Worm (Caenorhabditis elegans) whole organism, L2 larva: Measurements from ENCODE around the gene Y39F10A.6.

Experiments
- C34F6.9 ChIP-seq: fragments of 150-350 bp; optimal IDR thresholded peaks from 2 replicates; lab custom pipeline; 2014; ENCODE audit warnings: missing biosample characterization, missing genetic modification characterization
- F13H6.1 ChIP-seq: sonication (generic microtip); optimal IDR thresholded peaks from 2 replicates; lab custom pipeline; 2016; ENCODE audit warnings: missing genetic modification characterization, missing compliant biosample characterization
- R02D3.7 ChIP-seq: fragments of 150-350 bp; optimal IDR thresholded peaks from 2 replicates; lab custom pipeline; 2014; ENCODE audit warnings: missing biosample characterization, missing genetic modification characterization
- Y55F3AM.14 ChIP-seq: fragments of 200-800 bp; sonication (Bioruptor generic); optimal IDR thresholded peaks from 2 replicates; lab custom pipeline; 2018; ENCODE audit warnings: mild to moderate bottlenecking, missing genetic modification characterization, missing compliant biosample characterization
- aly-2 ChIP-seq: fragments of 150-350 bp; optimal IDR thresholded peaks from 2 replicates; lab custom pipeline; 2014; ENCODE audit warnings: missing biosample characterization, missing genetic modification characterization
- blmp-1 ChIP-seq: sonication (generic microtip); optimal IDR thresholded peaks from 2 replicates; lab custom pipeline; 2017; ENCODE audit warnings: missing genetic modification characterization, mild to moderate bottlenecking, missing compliant biosample characterization, antibody characterized with exemption, moderate library complexity; ENCODE audit not compliant: insufficient read depth
- ceh-82 ChIP-seq: fragments of 150-350 bp; optimal IDR thresholded peaks from 2 replicates; lab custom pipeline; 2014; ENCODE audit warnings: missing biosample characterization, missing genetic modification characterization
- crh-2 ChIP-seq: sonication (generic microtip); optimal IDR thresholded peaks from 2 replicates; lab custom pipeline; 2017; ENCODE audit warnings: missing biosample characterization, missing genetic modification characterization
- egl-27 ChIP-seq: sonication (generic microtip); optimal IDR thresholded peaks from 3 replicates; lab custom pipeline; 2017; ENCODE audit warnings: missing biosample characterization, missing genetic modification reagents, missing genetic modification characterization
- elt-1 ChIP-seq: fragments of 150-350 bp; optimal IDR thresholded peaks from 2 replicates; lab custom pipeline; 2014; ENCODE audit warnings: missing biosample characterization, missing genetic modification characterization
- elt-3 ChIP-seq: sonication (generic microtip); optimal IDR thresholded peaks from 2 replicates; lab custom pipeline; 2017; ENCODE audit warnings: missing biosample characterization, missing genetic modification characterization
- gmeb-1 ChIP-seq: fragments of 150-350 bp; optimal IDR thresholded peaks from 2 replicates; lab custom pipeline; 2014; ENCODE audit warnings: missing biosample characterization, missing genetic modification characterization
- lin-11 ChIP-seq: fragments of 150-350 bp; sonication (generic microtip); optimal IDR thresholded peaks from 2 replicates; lab custom pipeline; 2014; ENCODE audit warnings: missing biosample characterization, missing genetic modification characterization, inconsistent platforms, mixed read lengths
- lin-13 ChIP-seq: fragments of 150-350 bp; optimal IDR thresholded peaks from 2 replicates; lab custom pipeline; 2014; ENCODE audit warnings: missing biosample characterization, missing genetic modification reagents, missing genetic modification characterization
- lsy-2 ChIP-seq, 2 experiments: fragments of 150-350 bp in 1 of 2; sonication (generic microtip) in 1 of 2; optimal IDR thresholded peaks; 2 replicates each; lab custom pipeline; 2014 to 2017; ENCODE audit warnings: missing biosample characterization in 2 of 2, missing genetic modification characterization in 2 of 2
- mab-5 ChIP-seq: fragments of 150-350 bp; optimal IDR thresholded peaks from 2 replicates; lab custom pipeline; 2014; ENCODE audit warnings: missing biosample characterization, missing genetic modification characterization
- mbf-1 ChIP-seq: sonication (generic microtip); optimal IDR thresholded peaks from 2 replicates; lab custom pipeline; 2017; ENCODE audit warnings: missing biosample characterization, missing genetic modification characterization
- mdl-1 ChIP-seq, 2 experiments: fragments of 150-350 bp in 1 of 2; sonication (generic microtip) in 1 of 2; optimal IDR thresholded peaks; 2 replicates each; lab custom pipeline; 2017; ENCODE audit warnings: missing biosample characterization in 2 of 2, missing genetic modification characterization in 2 of 2
- nhr-10 ChIP-seq: sonication (generic microtip); optimal IDR thresholded peaks from 2 replicates; lab custom pipeline; 2017; ENCODE audit warnings: missing biosample characterization, missing genetic modification characterization
- nhr-11 ChIP-seq: fragments of 150-350 bp; optimal IDR thresholded peaks from 2 replicates; lab custom pipeline; 2014; ENCODE audit warnings: missing biosample characterization, missing genetic modification characterization
- nhr-12 ChIP-seq: fragments of 150-350 bp; optimal IDR thresholded peaks from 2 replicates; lab custom pipeline; 2014; ENCODE audit warnings: missing biosample characterization, missing genetic modification characterization
- nhr-129 ChIP-seq: fragments of 150-350 bp; optimal IDR thresholded peaks from 2 replicates; lab custom pipeline; 2014; ENCODE audit warnings: missing biosample characterization, missing genetic modification characterization
- nhr-21 ChIP-seq: fragments of 150-350 bp; optimal IDR thresholded peaks from 2 replicates; lab custom pipeline; 2014; ENCODE audit warnings: missing biosample characterization, missing genetic modification characterization
- nhr-237 ChIP-seq: fragments of 150-350 bp; optimal IDR thresholded peaks from 2 replicates; lab custom pipeline; 2014; ENCODE audit warnings: missing biosample characterization, missing genetic modification characterization
- nhr-25 ChIP-seq: fragments of 150-350 bp; sonication (generic microtip); optimal IDR thresholded peaks from 3 replicates; lab custom pipeline; 2014; ENCODE audit warnings: missing biosample characterization, missing genetic modification characterization
- nhr-6 ChIP-seq: fragments of 150-350 bp; optimal IDR thresholded peaks from 2 replicates; lab custom pipeline; 2014; ENCODE audit warnings: missing biosample characterization, missing genetic modification characterization
- nhr-77 ChIP-seq: fragments of 150-350 bp; optimal IDR thresholded peaks from 2 replicates; lab custom pipeline; 2014; ENCODE audit warnings: missing biosample characterization, missing genetic modification characterization
- peb-1 ChIP-seq: fragments of 150-350 bp; optimal IDR thresholded peaks from 2 replicates; lab custom pipeline; 2014; ENCODE audit warnings: missing biosample characterization, missing genetic modification characterization
- skn-1 ChIP-seq: sonication (generic microtip); optimal IDR thresholded peaks from 2 replicates; lab custom pipeline; 2017; ENCODE audit warnings: missing biosample characterization, missing genetic modification characterization
- sma-3 ChIP-seq: sonication (generic microtip); optimal IDR thresholded peaks from 2 replicates; lab custom pipeline; 2016; ENCODE audit warnings: missing genetic modification reagents, missing genetic modification characterization, missing compliant biosample characterization
- sma-9 ChIP-seq, 2 experiments: fragments of 150-350 bp in 1 of 2; sonication (generic microtip) in 1 of 2; optimal IDR thresholded peaks; 2 replicates each; lab custom pipeline; 2014 to 2016; ENCODE audit warnings: missing genetic modification characterization in 2 of 2, mild to moderate bottlenecking in 1 of 2, missing biosample characterization in 1 of 2, missing compliant biosample characterization in 1 of 2, missing genetic modification reagents in 1 of 2, moderate library complexity in 1 of 2
- snpc-4 ChIP-seq: fragments of 150-350 bp; optimal IDR thresholded peaks from 2 replicates; lab custom pipeline; 2014; ENCODE audit warnings: missing biosample characterization, missing genetic modification characterization
- unc-39 ChIP-seq: fragments of 150-350 bp; optimal IDR thresholded peaks from 2 replicates; lab custom pipeline; 2014; ENCODE audit warnings: missing biosample characterization, missing genetic modification characterization
- unc-55 ChIP-seq: fragments of 150-350 bp; sonication (generic microtip); optimal IDR thresholded peaks from 3 replicates; lab custom pipeline; 2014; ENCODE audit warnings: missing biosample characterization, missing genetic modification reagents, missing genetic modification characterization
- unc-62 ChIP-seq: fragments of 150-350 bp; optimal IDR thresholded peaks from 2 replicates; lab custom pipeline; 2014; ENCODE audit warnings: missing biosample characterization, missing genetic modification reagents, missing genetic modification characterization
- zag-1 ChIP-seq: fragments of 150-350 bp; optimal IDR thresholded peaks from 2 replicates; lab custom pipeline; 2014; ENCODE audit warnings: missing biosample characterization, missing genetic modification characterization
- ztf-1 ChIP-seq: fragments of 200-800 bp; sonication (Bioruptor generic); conservative IDR thresholded peaks from 2 replicates; pipeline ENCODE4 v1.3.6; 2022; ENCODE audit warnings: missing genetic modification characterization, missing compliant biosample characterization
- ztf-4 ChIP-seq: fragments of 150-350 bp; optimal IDR thresholded peaks from 2 replicates; lab custom pipeline; 2014; ENCODE audit warnings: missing biosample characterization, missing genetic modification characterization

Gene Y39F10A.6

DNA sequence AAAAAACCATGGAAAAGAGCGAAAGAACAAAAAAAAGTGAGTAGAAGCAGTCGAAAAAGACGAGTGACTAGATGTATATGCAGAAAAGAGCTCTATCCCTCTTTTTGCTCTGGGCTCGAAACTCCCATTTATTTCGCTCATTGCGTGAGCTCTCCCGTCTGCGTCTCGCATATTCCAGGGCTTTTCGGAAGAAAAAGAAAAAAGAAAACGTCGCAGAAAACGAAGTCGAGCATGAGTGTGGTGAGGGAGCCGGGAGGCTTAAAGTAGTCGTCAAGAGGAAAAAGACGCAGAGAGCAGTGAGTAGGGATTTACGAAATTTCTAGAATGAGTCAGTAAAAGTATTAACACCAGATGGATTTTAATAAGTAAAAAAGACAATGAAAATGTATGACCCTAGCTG, 23.6 kb downstream of the Y39F10A.6 start:
- TF ChIP-seq nhr-11 (tag; lab: Kevin White, UChicago) (no peak), nhr-21 (tag; lab: Kevin White, UChicago) (no peak), elt-1 (tag; lab: Kevin White, UChicago) (no peak), snpc-4 (tag; lab: Kevin White, UChicago) (no peak), nhr-129 (tag; lab: Kevin White, UChicago) (peak; percentile 69), nhr-237 (no peak), unc-39 (no peak), mdl-1 (tag; optimal IDR thresholded peaks at IDR 0.05; lab: Kevin White, UChicago) (peak in 1 of 2 experiments; percentile 23), nhr-6 (tag; lab: Kevin White, UChicago) (peak; percentile 7), unc-62 (GFP tag; lab: Kevin White, UChicago) (no peak), crh-2 (tag; lab: Kevin White, UChicago) (peak; percentile 41), nhr-10 (no peak), lin-13 (GFP tag; lab: Kevin White, UChicago) (peak; percentile 2), nhr-12 (tag; lab: Kevin White, UChicago) (no peak), Y55F3AM.14 (peak; percentile 46), unc-55 (GFP tag; lab: Kevin White, UChicago) (peak; percentile 85), ztf-4 (no peak), zag-1 (tag; lab: Kevin White, UChicago) (peak; percentile 76), mbf-1 (tag; lab: Kevin White, UChicago) (no peak), nhr-77 (tag; lab: Kevin White, UChicago) (no peak), F13H6.1 (peak; percentile 45), mab-5 (peak; percentile 25), skn-1 (tag; lab: Kevin White, UChicago) (no peak), R02D3.7 (tag; lab: Kevin White, UChicago) (no peak), lsy-2 (tag; optimal IDR thresholded peaks at IDR 0.05; lab: Kevin White, UChicago) (peak in 1 of 2 experiments; percentile 59), lin-11 (tag; lab: Kevin White, UChicago) (peak; percentile 51), C34F6.9 (tag; lab: Kevin White, UChicago) (peak; percentile 76), blmp-1 (tag; lab: Kevin White, UChicago) (no peak)

DNA sequence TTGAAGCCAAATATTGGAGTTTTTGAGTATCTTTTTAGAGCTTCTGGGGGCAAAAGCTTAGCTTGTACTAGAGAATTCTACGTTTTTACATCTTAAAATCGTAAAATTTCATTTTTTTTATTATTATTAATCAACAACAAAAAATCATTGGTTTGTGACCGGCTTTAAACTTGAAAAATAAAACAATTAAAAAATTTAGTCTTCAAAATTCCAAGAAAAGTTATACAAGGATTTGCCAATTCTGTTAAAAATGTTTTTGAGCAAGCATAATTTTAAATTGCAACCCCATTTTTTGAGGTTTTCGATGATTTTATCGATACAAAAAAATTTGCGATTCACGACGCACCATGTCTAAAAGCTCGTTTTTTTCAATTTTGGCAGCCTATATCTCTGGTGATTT, 26.2 kb downstream of the Y39F10A.6 start:
- TF ChIP-seq gmeb-1 (no peak), nhr-237 (no peak), nhr-21 (tag; lab: Kevin White, UChicago) (no peak), lin-13 (GFP tag; lab: Kevin White, UChicago) (no peak), sma-3 (GFP tag; lab: Kevin White, UChicago) (no peak), peb-1 (tag; lab: Kevin White, UChicago) (no peak), nhr-25 (tag; lab: Kevin White, UChicago) (no peak), R02D3.7 (tag; lab: Kevin White, UChicago) (no peak), F13H6.1 (no peak), unc-62 (GFP tag; lab: Kevin White, UChicago) (no peak), skn-1 (tag; lab: Kevin White, UChicago) (no peak), ztf-1 (GFP tag; lab: Robert Waterston, UW) (no peak), zag-1 (tag; lab: Kevin White, UChicago) (no peak), blmp-1 (tag; lab: Kevin White, UChicago) (no peak), ztf-4 (no peak), elt-3 (tag; lab: Kevin White, UChicago) (no peak)

DNA sequence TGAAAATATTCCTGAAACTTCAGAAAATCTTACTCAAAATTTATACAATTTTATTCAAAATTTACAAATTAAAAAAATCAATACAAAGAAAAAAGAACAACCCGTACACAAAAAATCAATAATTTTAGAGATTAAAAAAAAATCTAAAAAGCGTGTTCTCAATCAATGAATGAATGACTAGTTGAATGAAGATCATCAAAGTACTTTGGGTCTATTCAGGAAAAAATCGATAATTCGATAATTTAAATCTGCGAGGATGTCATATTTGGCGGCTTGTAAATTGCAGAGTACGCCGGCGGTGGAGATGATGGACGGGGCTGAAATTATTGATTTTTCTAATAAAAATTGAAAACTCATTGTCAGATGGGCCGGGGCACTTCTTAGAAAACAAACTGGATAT, 27.3 kb downstream of the Y39F10A.6 start:
- TF ChIP-seq nhr-11 (tag; lab: Kevin White, UChicago) (no peak), sma-9 (GFP tag; optimal IDR thresholded peaks at IDR 0.05; lab: Kevin White, UChicago) (no peak), sma-9 (tag; optimal IDR thresholded peaks at IDR 0.05; lab: Kevin White, UChicago) (no peak), unc-39 (no peak), nhr-25 (tag; lab: Kevin White, UChicago) (no peak), C34F6.9 (tag; lab: Kevin White, UChicago) (no peak), ceh-82 (tag; lab: Kevin White, UChicago) (no peak), unc-55 (GFP tag; lab: Kevin White, UChicago) (no peak), snpc-4 (tag; lab: Kevin White, UChicago) (no peak), skn-1 (tag; lab: Kevin White, UChicago) (no peak), R02D3.7 (tag; lab: Kevin White, UChicago) (no peak), crh-2 (tag; lab: Kevin White, UChicago) (no peak), peb-1 (tag; lab: Kevin White, UChicago) (no peak), egl-27 (tag; lab: Kevin White, UChicago) (no peak), aly-2 (tag; lab: Kevin White, UChicago) (no peak), sma-3 (GFP tag; lab: Kevin White, UChicago) (no peak)
